Worm (Caenorhabditis elegans) whole organism, early embryonic: ENCODE data around the gene taf-11.3.

Experiments used
- aly-1 ChIP-seq: sonication (generic microtip); optimal IDR thresholded peaks from 2 replicates; lab custom pipeline; 2016; ENCODE audit warnings: missing genetic modification characterization, missing compliant biosample characterization
- ama-1 ChIP-seq: fragments of 150-350 bp; optimal IDR thresholded peaks from 2 replicates; lab custom pipeline; 2014
- ceh-36 ChIP-seq: sonication (generic microtip); optimal IDR thresholded peaks from 2 replicates; lab custom pipeline; 2016; ENCODE audit warnings: missing genetic modification characterization, inconsistent platforms, missing compliant biosample characterization
- flt-1 ChIP-seq: fragments of 200-800 bp; sonication (Bioruptor generic); IDR thresholded peaks from 2 replicates; pipeline ENCODE4 v1.3.6; 2022; ENCODE audit warnings: missing genetic modification characterization, missing compliant biosample characterization
- hmg-4 ChIP-seq: fragments of 200-800 bp; sonication (Bioruptor generic); optimal IDR thresholded peaks from 2 replicates; lab custom pipeline; 2018; ENCODE audit warnings: mild to moderate bottlenecking, missing genetic modification characterization, missing compliant biosample characterization

DNA sequence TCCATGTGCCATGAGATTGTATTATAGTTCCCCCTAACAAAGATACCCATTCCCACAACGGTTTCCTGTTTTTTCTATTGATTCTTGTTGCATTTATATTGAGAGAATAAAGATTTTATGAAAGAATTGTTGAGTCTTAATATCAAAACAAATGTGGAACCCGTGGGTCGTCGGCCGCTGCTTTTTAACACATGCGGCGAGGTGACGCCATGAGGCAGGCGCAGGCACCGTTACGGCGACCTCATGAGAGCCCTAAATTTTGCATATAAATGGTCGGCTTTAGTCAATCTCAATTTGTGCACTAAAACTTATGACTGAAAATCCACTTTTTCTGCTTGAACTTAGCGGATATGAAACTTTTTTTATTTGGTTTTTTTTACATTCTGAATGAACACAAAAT is 32.5 kb upstream of the taf-11.3 start:
- TF ChIP-seq aly-1 (no peak), ama-1 (no peak), hmg-4 (GFP tag; lab: Kevin White, UChicago) (no peak), flt-1 (GFP tag; lab: Robert Waterston, UW) (no peak), ceh-36 (no peak)
